Worm (Caenorhabditis elegans): ENCODE results near the gene cnnm-2.

- TF ChIP-seq ztf-23 (GFP tag; IDR thresholded peaks at IDR 0.05) (no peak), cog-1 (tag; optimal IDR thresholded peaks at IDR 0.05) (no peak), flt-1 (GFP tag; IDR thresholded peaks at IDR 0.05) (no peak), med-1 (GFP tag; optimal IDR thresholded peaks at IDR 0.05; ENCODE audit: insufficient read depth) (no peak), tab-1 (GFP tag; IDR thresholded peaks at IDR 0.05) (no peak), ref-1 (GFP tag; conservative IDR thresholded peaks at IDR 0.05) (no peak), klf-2 (GFP tag; conservative IDR thresholded peaks at IDR 0.05) (no peak), ztf-29 (GFP tag; IDR thresholded peaks at IDR 0.05) (no peak)
These were observed 11.6 kb upstream of the cnnm-2 start for ce11 chrX:8800355-8800754.

All from whole organism, midembryonic.